Worm (Caenorhabditis elegans) whole organism, L4/young adult: Measurements from ENCODE around the gene Y46G5A.28.

Source experiments
- W03F9.2 ChIP-seq: fragments of 150-350 bp; optimal IDR thresholded peaks from 2 replicates; lab custom pipeline; 2014; ENCODE audit warnings: missing biosample characterization, missing genetic modification characterization
- dao-5 ChIP-seq: sonication (generic microtip); optimal IDR thresholded peaks from 2 replicates; lab custom pipeline; 2016; ENCODE audit warnings: missing genotype, missing genetic modification characterization, moderate library complexity, missing compliant biosample characterization
- him-1 ChIP-seq: sonication (generic microtip); optimal IDR thresholded peaks from 2 replicates; lab custom pipeline; 2016; ENCODE audit warnings: missing genotype, missing genetic modification reagents, missing genetic modification characterization, missing compliant biosample characterization

Gene Y46G5A.28

DNA sequence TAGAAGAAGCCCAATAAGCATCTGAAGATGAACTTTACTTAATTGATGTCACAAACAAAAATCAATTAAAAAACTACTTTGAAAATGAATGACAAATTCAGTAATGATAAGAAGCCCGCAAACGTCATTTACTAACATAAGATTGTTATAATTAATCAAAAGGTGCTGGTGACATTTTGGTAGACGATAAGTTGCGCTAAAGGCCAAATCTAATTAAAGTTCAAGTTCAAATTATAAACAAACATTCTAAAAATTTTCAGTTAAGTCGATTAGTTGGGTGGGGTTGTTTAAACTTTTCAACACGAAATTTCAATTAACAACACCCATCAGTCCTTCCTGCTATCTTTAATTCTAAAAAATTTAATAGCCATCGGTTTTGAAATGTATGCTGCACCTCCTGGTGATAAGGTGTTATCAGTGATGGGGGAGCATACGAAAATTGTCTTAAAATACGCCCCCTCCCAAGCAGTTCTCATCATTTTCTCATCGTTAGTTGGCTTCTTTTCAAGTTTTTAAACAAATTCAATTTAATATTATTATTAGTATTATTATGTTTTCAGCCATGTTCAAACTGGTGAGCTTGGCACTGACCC, 44.9 kb downstream of the Y46G5A.28 start, which contains the start of the genes clec-62 and clec-63:
TSS of gene clec-62 (minus strand) at position 51 of the 593 bp plus-strand sequence.
TSS of gene clec-63 (plus strand) at position 561 of the 593 bp plus-strand sequence.
- TF ChIP-seq him-1 (tag; lab: Kevin White, UChicago) (no peak), W03F9.2 (tag; lab: Kevin White, UChicago) (no peak), dao-5 (no peak)

DNA sequence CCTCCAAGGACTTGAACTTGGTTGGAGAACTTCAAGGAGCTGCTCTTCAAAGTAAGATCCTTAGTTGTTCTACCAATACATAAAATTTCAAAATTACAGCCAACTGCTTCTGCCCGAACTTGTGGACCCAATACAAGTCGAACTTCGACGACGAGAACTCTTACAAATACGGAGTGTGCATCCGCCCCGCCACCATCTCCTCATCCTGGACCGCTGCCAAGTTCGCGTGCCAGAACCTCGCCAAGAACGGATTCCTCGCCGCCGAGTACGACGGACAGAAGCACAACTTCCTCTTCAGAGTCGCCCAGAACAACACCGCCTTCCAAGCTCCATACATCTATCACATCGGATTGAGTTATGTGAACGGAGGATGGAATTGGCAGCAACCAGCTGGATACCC, 46.4 kb downstream of the Y46G5A.28 start:
- no peak for TF ChIP-seq W03F9.2 (tag; lab: Kevin White, UChicago)
- no peak for TF ChIP-seq dao-5
- no peak for TF ChIP-seq him-1 (tag; lab: Kevin White, UChicago)

DNA sequence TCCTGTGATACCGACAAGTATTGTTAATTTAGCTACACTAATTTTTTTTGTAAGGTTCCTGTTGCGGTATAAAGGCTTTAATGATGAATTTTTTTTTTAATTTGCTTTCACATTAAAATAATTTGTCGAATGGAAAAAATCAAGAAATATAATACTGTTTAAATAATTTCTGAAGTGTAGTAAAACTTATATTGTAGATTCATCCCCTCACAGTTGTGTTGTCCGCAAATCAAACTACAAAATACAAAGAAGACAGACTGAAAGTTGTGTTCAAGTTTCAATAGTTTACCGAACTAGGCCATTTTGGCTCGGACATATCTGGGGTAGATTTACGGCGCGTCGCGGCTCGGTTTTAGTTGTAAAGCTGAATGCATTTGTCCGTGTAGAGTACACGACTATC, 47.1 kb downstream of the Y46G5A.28 start:
- TF ChIP-seq him-1 (tag; lab: Kevin White, UChicago): no peak
- no peak for TF ChIP-seq dao-5
- TF ChIP-seq W03F9.2 (tag; lab: Kevin White, UChicago): no peak

DNA sequence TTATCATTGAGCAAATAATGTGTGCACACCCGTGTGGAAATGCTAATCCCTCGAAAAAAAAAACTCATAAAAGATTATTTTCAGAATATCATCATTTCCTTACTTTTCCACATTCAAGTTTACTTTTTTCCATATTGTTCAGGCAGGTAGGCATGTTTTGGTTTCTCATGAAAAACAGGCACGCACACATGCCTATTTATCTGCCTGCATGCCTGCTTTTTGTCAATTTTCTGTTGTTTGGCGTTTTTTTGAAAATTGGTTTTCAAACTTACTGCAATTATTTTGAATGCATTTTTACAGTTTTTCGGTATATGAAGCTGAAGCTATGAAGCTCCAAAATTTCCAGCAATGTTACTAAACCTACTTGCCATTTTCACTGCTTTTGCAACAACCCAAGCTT, 47.7 kb downstream of the Y46G5A.28 start, which contains the start of gene clec-64:
TSS of gene clec-64 (plus strand) at position 301 of the 400 bp plus-strand sequence.
- no peak for TF ChIP-seq him-1 (tag; lab: Kevin White, UChicago)
- no peak for TF ChIP-seq dao-5
- no peak for TF ChIP-seq W03F9.2 (tag; lab: Kevin White, UChicago)

DNA sequence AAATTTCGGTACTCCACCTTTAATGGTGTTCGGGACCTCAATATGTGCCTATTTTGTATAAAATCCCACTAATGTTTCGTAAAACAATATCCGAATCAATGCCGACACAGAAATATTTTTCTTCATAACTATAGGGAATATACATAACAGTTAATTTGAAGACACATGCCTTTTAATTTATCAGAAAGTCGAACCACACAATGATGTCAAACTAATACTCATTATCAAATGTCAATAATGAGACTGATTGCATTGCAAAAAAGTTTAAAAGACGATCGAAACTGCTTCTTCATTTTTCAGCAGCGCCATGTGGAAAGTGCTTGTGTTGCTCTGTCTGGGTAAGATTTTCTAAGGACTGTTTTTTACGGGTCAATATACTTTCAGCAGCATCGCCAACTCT, 50.8 kb downstream of the Y46G5A.28 start, which contains the start of gene clec-65:
TSS of gene clec-65 (plus strand) at position 301 of the 400 bp plus-strand sequence.
- no peak for TF ChIP-seq W03F9.2 (tag; lab: Kevin White, UChicago)
- TF ChIP-seq him-1 (tag; lab: Kevin White, UChicago): no peak
- TF ChIP-seq dao-5: no peak
